Fruit fly (Drosophila melanogaster) whole organism, embryonic: ENCODE data around the gene CG44437.

Experiments used
- BtbVII ChIP-seq: fragments of 200-800 bp; sonication (Bioruptor generic); optimal IDR thresholded peaks from 3 replicates; lab custom pipeline; 2017; ENCODE audit warnings: missing biosample characterization, mild to moderate bottlenecking, missing genetic modification characterization
- C15 ChIP-seq: fragments of 200-800 bp; sonication (Bioruptor generic); IDR thresholded peaks from 3 replicates; pipeline ENCODE4 v1.3.6; 2022; ENCODE audit warnings: missing biosample characterization, missing genetic modification characterization
- CG1024 ChIP-seq: fragments of 200-800 bp; sonication (Bioruptor generic); IDR thresholded peaks from 2 replicates; pipeline ENCODE4 v1.3.6; 2022; ENCODE audit warnings: missing biosample characterization, missing genetic modification characterization
- CG10431 ChIP-seq: fragments of 200-800 bp; sonication (Bioruptor generic); optimal IDR thresholded peaks from 3 replicates; lab custom pipeline; 2018; ENCODE audit warnings: missing biosample characterization, mild to moderate bottlenecking, missing genetic modification characterization
- CG10543 ChIP-seq: fragments of 200-800 bp; sonication (Bioruptor generic); optimal IDR thresholded peaks from 3 replicates; lab custom pipeline; 2017; ENCODE audit warnings: missing biosample characterization, mild to moderate bottlenecking, missing genetic modification characterization, moderate library complexity
- CG12299 ChIP-seq: fragments of 200-800 bp; sonication (Bioruptor generic); optimal IDR thresholded peaks from 2 replicates; lab custom pipeline; 2018; ENCODE audit warnings: missing biosample characterization, mild to moderate bottlenecking, missing genetic modification characterization
- CG1233 ChIP-seq: fragments of 200-800 bp; sonication (Bioruptor generic); optimal IDR thresholded peaks from 4 replicates; lab custom pipeline; 2018; ENCODE audit warnings: missing biosample characterization, mild to moderate bottlenecking, missing genetic modification characterization
- CG12391 ChIP-seq: fragments of 200-800 bp; sonication (Bioruptor generic); optimal IDR thresholded peaks from 3 replicates; lab custom pipeline; 2018; ENCODE audit warnings: missing biosample characterization, mild to moderate bottlenecking, missing genetic modification characterization, moderate library complexity
- CG12659 ChIP-seq: fragments of 200-800 bp; sonication (Bioruptor generic); optimal IDR thresholded peaks from 3 replicates; lab custom pipeline; 2017; ENCODE audit warnings: mild to moderate bottlenecking, missing biosample characterization, missing genetic modification reagents, missing genetic modification characterization
- CG12769 ChIP-seq: fragments of 200-800 bp; sonication (Bioruptor generic); optimal IDR thresholded peaks from 2 replicates; lab custom pipeline; 2019; ENCODE audit warnings: missing biosample characterization, mild to moderate bottlenecking, missing genetic modification characterization, moderate library complexity
- CG1603 ChIP-seq: fragments of 200-800 bp; sonication (Bioruptor generic); optimal IDR thresholded peaks from 2 replicates; lab custom pipeline; 2019; ENCODE audit warnings: missing biosample characterization, mild to moderate bottlenecking, missing genetic modification characterization, moderate library complexity
- CG16813 ChIP-seq: fragments of 200-800 bp; sonication (Bioruptor generic); IDR thresholded peaks from 3 replicates; pipeline ENCODE4 v1.3.6; 2022; ENCODE audit warnings: missing biosample characterization, missing genetic modification characterization; ENCODE audit not compliant: partially characterized antibody
- CG2116 ChIP-seq: fragments of 200-800 bp; sonication (Bioruptor generic); optimal IDR thresholded peaks from 3 replicates; lab custom pipeline; 2018; ENCODE audit warnings: missing biosample characterization, mild to moderate bottlenecking, missing genetic modification characterization
- CG31365 ChIP-seq: fragments of 200-800 bp; sonication (Bioruptor generic); optimal IDR thresholded peaks from 2 replicates; lab custom pipeline; 2018; ENCODE audit warnings: missing biosample characterization, mild to moderate bottlenecking, missing genetic modification characterization
- CG4328 ChIP-seq: fragments of 200-800 bp; sonication (Bioruptor generic); optimal IDR thresholded peaks from 3 replicates; lab custom pipeline; 2017; ENCODE audit warnings: missing biosample characterization, missing genetic modification reagents, missing genetic modification characterization
- CG4404 ChIP-seq: fragments of 200-800 bp; sonication (Bioruptor generic); IDR thresholded peaks from 2 replicates; pipeline ENCODE4 v1.3.6; 2022; ENCODE audit warnings: missing biosample characterization, missing genetic modification characterization
- CG4424 ChIP-seq: fragments of 200-800 bp; sonication (Bioruptor generic); optimal IDR thresholded peaks from 3 replicates; lab custom pipeline; 2016; ENCODE audit warnings: missing biosample characterization, missing genetic modification characterization
- CG4730 ChIP-seq: fragments of 200-800 bp; sonication (Bioruptor generic); IDR thresholded peaks from 2 replicates; pipeline ENCODE4 v1.3.6; 2022; ENCODE audit warnings: missing biosample characterization, missing genetic modification characterization
- CG4820 ChIP-seq: fragments of 200-800 bp; sonication (Bioruptor generic); optimal IDR thresholded peaks from 3 replicates; lab custom pipeline; 2016; ENCODE audit warnings: missing biosample characterization, missing genetic modification characterization
- CG6175 ChIP-seq: fragments of 200-800 bp; sonication (Bioruptor generic); IDR thresholded peaks from 3 replicates; pipeline ENCODE4 v1.3.6; 2022; ENCODE audit warnings: missing biosample characterization, missing genetic modification characterization
- CG6654 ChIP-seq: fragments of 200-800 bp; sonication (Bioruptor generic); optimal IDR thresholded peaks from 2 replicates; lab custom pipeline; 2017; ENCODE audit warnings: missing biosample characterization, mild to moderate bottlenecking, missing genetic modification characterization
- CG6813 ChIP-seq: fragments of 200-800 bp; sonication (Bioruptor generic); optimal IDR thresholded peaks from 2 replicates; lab custom pipeline; 2017; ENCODE audit warnings: missing biosample characterization, missing genetic modification characterization, mild to moderate bottlenecking, moderate library complexity, missing genetic modification reagents
- CG7786 ChIP-seq: fragments of 200-800 bp; sonication (Bioruptor generic); optimal IDR thresholded peaks from 2 replicates; lab custom pipeline; 2016; ENCODE audit warnings: missing biosample characterization, missing genetic modification characterization
- CG7963 ChIP-seq: fragments of 200-800 bp; sonication (Bioruptor generic); IDR thresholded peaks from 3 replicates; pipeline ENCODE4 v1.3.6; 2022; ENCODE audit warnings: missing biosample characterization, missing genetic modification characterization; ENCODE audit not compliant: partially characterized antibody
- E2f2 ChIP-seq: fragments of 200-800 bp; sonication (Bioruptor generic); IDR thresholded peaks from 2 replicates; pipeline ENCODE4 v1.3.6; 2022; ENCODE audit warnings: missing biosample characterization, missing genetic modification characterization
- Eip74EF ChIP-seq, 2 experiments: fragments of 200-800 bp in 1 of 2; fragments of >200 bp in 1 of 2; sonication (Bioruptor generic) in 1 of 2; optimal IDR thresholded peaks; 2 replicates each; lab custom pipeline; 2017 to 2019; ENCODE audit warnings: missing biosample characterization in 2 of 2, missing genetic modification characterization in 2 of 2, mild to moderate bottlenecking in 1 of 2, moderate library complexity in 1 of 2
- Hsf ChIP-seq: fragments of 200-800 bp; sonication (Bioruptor generic); optimal IDR thresholded peaks from 3 replicates; lab custom pipeline; 2016; ENCODE audit warnings: missing biosample characterization, missing genetic modification characterization
- MESR4 ChIP-seq: fragments of 200-800 bp; sonication (Bioruptor generic); optimal IDR thresholded peaks from 2 replicates; lab custom pipeline; 2018; ENCODE audit warnings: missing biosample characterization, mild to moderate bottlenecking, missing genetic modification characterization, moderate library complexity
- Myb ChIP-seq: fragments of 200-800 bp; sonication (Bioruptor generic); optimal IDR thresholded peaks from 2 replicates; lab custom pipeline; 2016; ENCODE audit warnings: missing biosample characterization, missing genetic modification characterization
- Nf-YC ChIP-seq: fragments of 200-800 bp; optimal IDR thresholded peaks from 3 replicates; lab custom pipeline; 2019; ENCODE audit warnings: missing biosample characterization, mild to moderate bottlenecking, missing genetic modification characterization, moderate library complexity
- Ravus ChIP-seq: fragments of 200-800 bp; sonication (Bioruptor generic); IDR thresholded peaks from 2 replicates; pipeline ENCODE4 v1.3.6; 2022; ENCODE audit warnings: missing biosample characterization, missing genetic modification characterization
- TFAM ChIP-seq: fragments of 200-800 bp; sonication (Bioruptor generic); optimal IDR thresholded peaks from 2 replicates; lab custom pipeline; 2017; ENCODE audit warnings: missing biosample characterization, missing genetic modification characterization, inconsistent platforms
- ase ChIP-seq: fragments of 200-800 bp; sonication (Bioruptor generic); IDR thresholded peaks from 3 replicates; pipeline ENCODE4 v1.3.6; 2022; ENCODE audit warnings: missing biosample characterization, missing genetic modification characterization
- ci ChIP-seq: fragments of 200-800 bp; sonication (Bioruptor generic); IDR thresholded peaks from 3 replicates; pipeline ENCODE4 v1.3.6; 2022; ENCODE audit warnings: missing biosample characterization, missing genetic modification characterization
- fd64A ChIP-seq: fragments of 200-800 bp; sonication (Bioruptor generic); optimal IDR thresholded peaks from 3 replicates; lab custom pipeline; 2018; ENCODE audit warnings: missing biosample characterization, mild to moderate bottlenecking, missing genetic modification characterization
- fru ChIP-seq: fragments of >200 bp; optimal IDR thresholded peaks from 2 replicates; lab custom pipeline; 2017
- gce ChIP-seq: fragments of 200-800 bp; sonication (Bioruptor generic); IDR thresholded peaks from 3 replicates; pipeline ENCODE4 v1.3.6; 2022; ENCODE audit warnings: missing biosample characterization, missing genetic modification characterization
- gem ChIP-seq: fragments of 200-800 bp; sonication (Bioruptor generic); optimal IDR thresholded peaks from 2 replicates; lab custom pipeline; 2019; ENCODE audit warnings: missing biosample characterization, mild to moderate bottlenecking, missing genetic modification characterization, moderate library complexity
- grn ChIP-seq: fragments of 200-800 bp; sonication (Bioruptor generic); optimal IDR thresholded peaks from 3 replicates; lab custom pipeline; 2017; ENCODE audit warnings: missing biosample characterization, missing genetic modification characterization
- h ChIP-seq: fragments of >200 bp; optimal IDR thresholded peaks from 2 replicates; lab custom pipeline; 2017
- ind ChIP-seq: fragments of 200-800 bp; sonication (Bioruptor generic); optimal IDR thresholded peaks from 3 replicates; lab custom pipeline; 2016; ENCODE audit warnings: missing biosample characterization, missing genetic modification characterization
- inv ChIP-seq: fragments of 200-800 bp; sonication (Bioruptor generic); IDR thresholded peaks from 2 replicates; pipeline ENCODE4 v1.3.6; 2022; ENCODE audit warnings: missing biosample characterization, missing genetic modification characterization; ENCODE audit not compliant: partially characterized antibody
- kni ChIP-seq: fragments of 200-800 bp; sonication (Bioruptor generic); optimal IDR thresholded peaks from 3 replicates; lab custom pipeline; 2017; ENCODE audit warnings: mild to moderate bottlenecking, missing biosample characterization, missing genetic modification reagents, missing genetic modification characterization
- p53 ChIP-seq: fragments of 200-800 bp; sonication (Bioruptor generic); optimal IDR thresholded peaks from 2 replicates; lab custom pipeline; 2016; ENCODE audit warnings: missing biosample characterization, missing genetic modification characterization
- peb ChIP-seq: fragments of 200-800 bp; sonication (Bioruptor generic); IDR thresholded peaks from 2 replicates; pipeline ENCODE4 v1.3.6; 2022; ENCODE audit warnings: missing biosample characterization, missing genetic modification characterization
- phol ChIP-seq: fragments of 200-800 bp; sonication (Bioruptor generic); optimal IDR thresholded peaks from 3 replicates; lab custom pipeline; 2018; ENCODE audit warnings: missing biosample characterization, mild to moderate bottlenecking, missing genetic modification characterization, moderate library complexity
- pum ChIP-seq: fragments of 200-800 bp; sonication (Bioruptor generic); optimal IDR thresholded peaks from 2 replicates; lab custom pipeline; 2016; ENCODE audit warnings: missing biosample characterization, missing genetic modification characterization
- repo ChIP-seq: fragments of 200-800 bp; sonication (Bioruptor generic); optimal IDR thresholded peaks from 2 replicates; lab custom pipeline; 2016; ENCODE audit warnings: missing biosample characterization, missing genetic modification characterization
- row ChIP-seq: fragments of 200-800 bp; sonication (Bioruptor generic); IDR thresholded peaks from 3 replicates; pipeline ENCODE4 v1.3.6; 2022; ENCODE audit warnings: missing biosample characterization, missing genetic modification characterization

The CG44437 gene

dm6 chrX:13232406-13233195 is 30.5 kb upstream of the CG44437 start (continued):
- TF ChIP-seq TFAM (GFP tag; lab: Kevin White, UChicago), result no peak
- peak; percentile 39; the same call in 1 of the 2 replicates for TF ChIP-seq peb (GFP tag; lab: Robert Waterston, UW)
- TF ChIP-seq CG12299 (tag; lab: Kevin White, UChicago), result no peak
- TF ChIP-seq phol, result peak; percentile 72
- no peak for TF ChIP-seq inv (GFP tag; lab: Robert Waterston, UW)
- peak; percentile 78 for TF ChIP-seq CG4730 (GFP tag; lab: Robert Waterston, UW)
- peak; percentile 91 for TF ChIP-seq ci
- peak; percentile 75 for TF ChIP-seq ind (GFP tag; lab: Kevin White, UChicago)
- TF ChIP-seq MESR4 (GFP tag; lab: Kevin White, UChicago), result no peak
- peak; percentile 52; the same call in 1 of the 2 replicates for TF ChIP-seq CG4404 (GFP tag; lab: Robert Waterston, UW)
- no peak for TF ChIP-seq CG16813 (GFP tag; lab: Robert Waterston, UW)
- TF ChIP-seq gem (tag; lab: Kevin White, UChicago), result peak; percentile 78
- peak; percentile 51; the same call in 1 of the 3 replicates for TF ChIP-seq CG6175 (GFP tag; lab: Robert Waterston, UW)
- no peak for TF ChIP-seq CG7963 (GFP tag; lab: Robert Waterston, UW)
- TF ChIP-seq CG12769 (tag; lab: Kevin White, UChicago), result peak; percentile 88
- TF ChIP-seq CG31365 (tag; lab: Kevin White, UChicago), result peak; percentile 19
- peak; percentile 14 for TF ChIP-seq CG2116
- peak; percentile 83 for TF ChIP-seq ase (GFP tag; lab: Robert Waterston, UW)
- peak; percentile 48 for TF ChIP-seq BtbVII (GFP tag; lab: Kevin White, UChicago)
- peak; percentile 34 for TF ChIP-seq Ravus (GFP tag; lab: Robert Waterston, UW)
- peak; percentile 62 for TF ChIP-seq CG4820 (GFP tag; lab: Kevin White, UChicago)
- TF ChIP-seq C15, result 0 out of 3 replicates have a peak, but pooled peaks have one; percentile 47
- no peak for TF ChIP-seq CG10431 (GFP tag; lab: Kevin White, UChicago)
- TF ChIP-seq h, result no peak
- peak; percentile 71; the same call in 1 of the 2 replicates for TF ChIP-seq CG1024 (GFP tag; lab: Robert Waterston, UW)
- TF ChIP-seq CG6654 (GFP tag; lab: Kevin White, UChicago), result peak; percentile 18
- TF ChIP-seq Myb (GFP tag; lab: Kevin White, UChicago), result peak; percentile 48
- TF ChIP-seq fd64A, result peak; percentile 45
- TF ChIP-seq CG7786 (GFP tag; lab: Kevin White, UChicago), result peak; percentile 71
- peak; percentile 74 for TF ChIP-seq CG12659
- TF ChIP-seq pum (GFP tag; lab: Kevin White, UChicago), result peak; percentile 68
- peak; percentile 2 for TF ChIP-seq CG10543
- peak; percentile 55 for TF ChIP-seq Hsf
- TF ChIP-seq CG6813 (GFP tag; lab: Kevin White, UChicago), result peak; percentile 65
- no peak; the same call in 1 of the 2 replicates for TF ChIP-seq E2f2 (GFP tag; lab: Robert Waterston, UW)
- TF ChIP-seq CG4328 (GFP tag; lab: Kevin White, UChicago), result peak; percentile 17
- peak; percentile 25 for TF ChIP-seq Nf-YC (tag; lab: Kevin White, UChicago)
- TF ChIP-seq p53 (GFP tag; lab: Kevin White, UChicago), result peak; percentile 42
- peak; percentile 67 for TF ChIP-seq CG12391
- TF ChIP-seq CG1233, result peak; percentile 44
- TF ChIP-seq fru, result no peak
- no peak for TF ChIP-seq kni
- peak; percentile 80 for TF ChIP-seq CG4424 (GFP tag; lab: Kevin White, UChicago)
- peak in 1 of 2 experiments; percentile 46 for TF ChIP-seq Eip74EF (GFP tag; optimal IDR thresholded peaks at IDR 0.05; lab: Kevin White, UChicago)
- peak; percentile 76 for TF ChIP-seq row (GFP tag; lab: Robert Waterston, UW)
- peak; percentile 23 for TF ChIP-seq repo (GFP tag; lab: Kevin White, UChicago)
- TF ChIP-seq CG1603 (tag; lab: Kevin White, UChicago), result peak; percentile 93
- peak; percentile 17 for TF ChIP-seq grn (GFP tag; lab: Kevin White, UChicago)
- peak; percentile 88; the same call in 2 of the 3 replicates for TF ChIP-seq gce
